Fruit fly (Drosophila melanogaster) whole organism, pupa: ENCODE data around the gene CG17167.

Experiments
- CG12605 ChIP-seq: fragments of 200-800 bp; sonication (Bioruptor generic); IDR thresholded peaks from 2 replicates; pipeline ENCODE4 v1.3.6; 2022; ENCODE audit warnings: missing biosample characterization, missing genetic modification characterization
- CG17806 ChIP-seq: fragments of 200-800 bp; sonication (Bioruptor generic); optimal IDR thresholded peaks from 2 replicates; lab custom pipeline; 2018; ENCODE audit warnings: missing biosample characterization, mild to moderate bottlenecking, missing genetic modification characterization, moderate library complexity
- CG34367 ChIP-seq: fragments of 200-800 bp; sonication (Bioruptor generic); optimal IDR thresholded peaks from 2 replicates; lab custom pipeline; 2018; ENCODE audit warnings: missing biosample characterization, mild to moderate bottlenecking, missing genetic modification characterization
- CG4496 ChIP-seq: fragments of 200-800 bp; sonication (Bioruptor generic); IDR thresholded peaks from 3 replicates; pipeline ENCODE4 v1.3.6; 2022; ENCODE audit warnings: missing biosample characterization, missing genetic modification characterization
- CG8159 ChIP-seq: fragments of 200-800 bp; sonication (Bioruptor generic); optimal IDR thresholded peaks from 3 replicates; lab custom pipeline; 2018; ENCODE audit warnings: missing biosample characterization, mild to moderate bottlenecking, missing genetic modification characterization, moderate library complexity
- CG8301 ChIP-seq: fragments of 200-800 bp; sonication (Bioruptor generic); optimal IDR thresholded peaks from 2 replicates; lab custom pipeline; 2018; ENCODE audit warnings: missing biosample characterization, mild to moderate bottlenecking, missing genetic modification characterization
- Pif1A ChIP-seq: fragments of 200-800 bp; sonication (Bioruptor generic); optimal IDR thresholded peaks from 3 replicates; lab custom pipeline; 2016; ENCODE audit warnings: missing biosample characterization, missing genetic modification characterization
- Pif1B ChIP-seq: fragments of 200-800 bp; sonication (Bioruptor generic); optimal IDR thresholded peaks from 3 replicates; lab custom pipeline; 2016; ENCODE audit warnings: missing biosample characterization, missing genetic modification characterization
- gl ChIP-seq: fragments of 200-800 bp; sonication (Bioruptor generic); optimal IDR thresholded peaks from 2 replicates; lab custom pipeline; 2018; ENCODE audit warnings: missing biosample characterization, mild to moderate bottlenecking, missing genetic modification characterization

- TF ChIP-seq CG12605 (GFP tag; lab: Robert Waterston, UW): no peak
- TF ChIP-seq CG34367 (tag; lab: Kevin White, UChicago): no peak
- no peak for TF ChIP-seq Pif1B (GFP tag; lab: Kevin White, UChicago)
- TF ChIP-seq CG4496 (GFP tag; lab: Robert Waterston, UW): no peak
- no peak for TF ChIP-seq CG8301 (tag; lab: Kevin White, UChicago)
- no peak for TF ChIP-seq CG17806 (tag; lab: Kevin White, UChicago)
- no peak for TF ChIP-seq CG8159 (tag; lab: Kevin White, UChicago)
- TF ChIP-seq gl (tag; lab: Kevin White, UChicago): no peak
- TF ChIP-seq Pif1A (GFP tag; lab: Kevin White, UChicago): no peak
Measured at dm6 chrX:23091811-23092210, 23.7 kb downstream of the CG17167 start.
